Worm (Caenorhabditis elegans) whole organism, L3 larva: ENCODE data around the gene glna-2.

Source experiments
- R02D3.7 ChIP-seq: fragments of 150-350 bp; optimal IDR thresholded peaks from 2 replicates; lab custom pipeline; 2014; ENCODE audit warnings: missing biosample characterization, missing genetic modification characterization
- ZK546.5 ChIP-seq: sonication (generic microtip); optimal IDR thresholded peaks from 2 replicates; lab custom pipeline; 2017; ENCODE audit warnings: missing biosample characterization, missing genetic modification characterization
- aly-2 ChIP-seq: fragments of 150-350 bp; optimal IDR thresholded peaks from 2 replicates; lab custom pipeline; 2014; ENCODE audit warnings: missing biosample characterization, missing genetic modification characterization
- ama-1 ChIP-seq: fragments of 150-350 bp; optimal IDR thresholded peaks from 2 replicates; lab custom pipeline; 2018
- ceh-16 ChIP-seq: sonication (generic microtip); optimal IDR thresholded peaks from 2 replicates; lab custom pipeline; 2017; ENCODE audit warnings: missing biosample characterization, missing genetic modification characterization
- ceh-28 ChIP-seq: fragments of 150-350 bp; optimal IDR thresholded peaks from 2 replicates; lab custom pipeline; 2014; ENCODE audit warnings: missing biosample characterization, missing genetic modification reagents, missing genetic modification characterization
- ceh-82 ChIP-seq: fragments of 150-350 bp; optimal IDR thresholded peaks from 2 replicates; lab custom pipeline; 2014; ENCODE audit warnings: missing biosample characterization, missing genetic modification characterization
- ceh-9 ChIP-seq: sonication (generic microtip); optimal IDR thresholded peaks from 2 replicates; lab custom pipeline; 2018; ENCODE audit warnings: missing biosample characterization, missing genetic modification characterization
- daf-12 ChIP-seq: fragments of 150-350 bp; optimal IDR thresholded peaks from 2 replicates; lab custom pipeline; 2014; ENCODE audit warnings: missing biosample characterization, missing genetic modification reagents, missing genetic modification characterization
- egl-27 ChIP-seq: sonication (generic microtip); optimal IDR thresholded peaks from 4 replicates; lab custom pipeline; 2017; ENCODE audit warnings: missing biosample characterization, missing genetic modification reagents, missing genetic modification characterization
- egl-5 ChIP-seq: fragments of 150-350 bp; optimal IDR thresholded peaks from 2 replicates; lab custom pipeline; 2017; ENCODE audit warnings: missing biosample characterization, missing genetic modification reagents, missing genetic modification characterization, inconsistent platforms
- elt-1 ChIP-seq: fragments of 150-350 bp; optimal IDR thresholded peaks from 2 replicates; lab custom pipeline; 2014; ENCODE audit warnings: missing biosample characterization, missing genetic modification characterization
- elt-2 ChIP-seq: sonication (generic microtip); optimal IDR thresholded peaks from 2 replicates; lab custom pipeline; 2016; ENCODE audit warnings: missing genetic modification reagents, mild to moderate bottlenecking, missing genetic modification characterization, missing compliant biosample characterization
- eor-1 ChIP-seq, 2 experiments: fragments of 150-350 bp; optimal IDR thresholded peaks; 2 replicates each; lab custom pipeline; 2014 to 2018; ENCODE audit warnings: missing biosample characterization in 2 of 2, missing genetic modification characterization in 2 of 2
- fkh-10 ChIP-seq: sonication (generic microtip); optimal IDR thresholded peaks from 2 replicates; lab custom pipeline; 2017; ENCODE audit warnings: missing biosample characterization, missing genetic modification reagents, missing genetic modification characterization
- fos-1 ChIP-seq: fragments of 150-350 bp; optimal IDR thresholded peaks from 2 replicates; lab custom pipeline; 2014; ENCODE audit warnings: missing biosample characterization, missing genetic modification characterization
- hmg-11 ChIP-seq: sonication (generic microtip); optimal IDR thresholded peaks from 2 replicates; lab custom pipeline; 2016; ENCODE audit warnings: missing genetic modification characterization, missing compliant biosample characterization
- jun-1 ChIP-seq: fragments of 150-350 bp; optimal IDR thresholded peaks from 2 replicates; lab custom pipeline; 2014; ENCODE audit warnings: missing biosample characterization, missing genetic modification reagents, missing genetic modification characterization
- lin-15B ChIP-seq: fragments of 150-350 bp; optimal IDR thresholded peaks from 2 replicates; lab custom pipeline; 2014; ENCODE audit warnings: missing biosample characterization, missing genetic modification characterization
- lsy-12 ChIP-seq: sonication (generic microtip); optimal IDR thresholded peaks from 2 replicates; lab custom pipeline; 2016; ENCODE audit warnings: mild to moderate bottlenecking, missing genetic modification characterization, missing compliant biosample characterization
- nfya-1 ChIP-seq: sonication (generic microtip); optimal IDR thresholded peaks from 2 replicates; lab custom pipeline; 2017; ENCODE audit warnings: missing genetic modification characterization, mild to moderate bottlenecking, missing compliant biosample characterization, antibody characterized with exemption, moderate library complexity; ENCODE audit not compliant: insufficient read depth
- nhr-11 ChIP-seq: fragments of 150-350 bp; optimal IDR thresholded peaks from 2 replicates; lab custom pipeline; 2014; ENCODE audit warnings: missing biosample characterization, missing genetic modification characterization
- nhr-23 ChIP-seq: fragments of 150-350 bp; optimal IDR thresholded peaks from 2 replicates; lab custom pipeline; 2014; ENCODE audit warnings: missing biosample characterization, missing genetic modification reagents, missing genetic modification characterization
- nhr-237 ChIP-seq: fragments of 150-350 bp; optimal IDR thresholded peaks from 2 replicates; lab custom pipeline; 2014; ENCODE audit warnings: missing biosample characterization, missing genetic modification characterization
- nhr-25 ChIP-seq: sonication (generic microtip); optimal IDR thresholded peaks from 2 replicates; lab custom pipeline; 2017; ENCODE audit warnings: missing biosample characterization, missing genetic modification characterization
- nhr-43 ChIP-seq: sonication (generic microtip); optimal IDR thresholded peaks from 2 replicates; lab custom pipeline; 2016; ENCODE audit warnings: mild to moderate bottlenecking, missing genetic modification characterization, missing compliant biosample characterization; ENCODE audit not compliant: poor library complexity, severe bottlenecking
- nhr-67 ChIP-seq: fragments of 150-350 bp; optimal IDR thresholded peaks from 2 replicates; lab custom pipeline; 2014; ENCODE audit warnings: missing biosample characterization, missing genetic modification characterization
- nhr-77 ChIP-seq: fragments of 150-350 bp; optimal IDR thresholded peaks from 2 replicates; lab custom pipeline; 2014; ENCODE audit warnings: missing biosample characterization, missing genetic modification characterization
- pha-4 ChIP-seq: fragments of 150-350 bp; optimal IDR thresholded peaks from 2 replicates; lab custom pipeline; 2014; ENCODE audit warnings: missing biosample characterization, missing genetic modification reagents, missing genetic modification characterization
- pqm-1 ChIP-seq: fragments of 150-350 bp; optimal IDR thresholded peaks from 2 replicates; lab custom pipeline; 2017; ENCODE audit warnings: missing biosample characterization, missing genetic modification characterization, inconsistent platforms
- sea-2 ChIP-seq: fragments of 150-350 bp; sonication (generic microtip); optimal IDR thresholded peaks from 4 replicates; lab custom pipeline; 2014; ENCODE audit warnings: missing biosample characterization, missing genetic modification reagents, missing genetic modification characterization
- skn-1 ChIP-seq: fragments of 150-350 bp; optimal IDR thresholded peaks from 2 replicates; lab custom pipeline; 2014; ENCODE audit warnings: missing biosample characterization, missing genetic modification characterization
- snpc-4 ChIP-seq: fragments of 150-350 bp; optimal IDR thresholded peaks from 2 replicates; lab custom pipeline; 2014; ENCODE audit warnings: missing biosample characterization, missing genetic modification characterization
- tbx-2 ChIP-seq: sonication (generic microtip); optimal IDR thresholded peaks from 2 replicates; lab custom pipeline; 2016; ENCODE audit warnings: mild to moderate bottlenecking, missing genetic modification characterization, missing compliant biosample characterization
- unc-39 ChIP-seq: sonication (generic microtip); optimal IDR thresholded peaks from 4 replicates; lab custom pipeline; 2017; ENCODE audit warnings: missing biosample characterization, missing genetic modification characterization
- zag-1 ChIP-seq: fragments of 150-350 bp; optimal IDR thresholded peaks from 2 replicates; lab custom pipeline; 2014; ENCODE audit warnings: missing biosample characterization, missing genetic modification characterization
- ztf-11 ChIP-seq: fragments of 150-350 bp; optimal IDR thresholded peaks from 2 replicates; lab custom pipeline; 2014; ENCODE audit warnings: missing biosample characterization, missing genetic modification characterization
- ztf-4 ChIP-seq: fragments of 150-350 bp; optimal IDR thresholded peaks from 2 replicates; lab custom pipeline; 2014; ENCODE audit warnings: missing biosample characterization, missing genetic modification characterization

The glna-2 gene

DNA sequence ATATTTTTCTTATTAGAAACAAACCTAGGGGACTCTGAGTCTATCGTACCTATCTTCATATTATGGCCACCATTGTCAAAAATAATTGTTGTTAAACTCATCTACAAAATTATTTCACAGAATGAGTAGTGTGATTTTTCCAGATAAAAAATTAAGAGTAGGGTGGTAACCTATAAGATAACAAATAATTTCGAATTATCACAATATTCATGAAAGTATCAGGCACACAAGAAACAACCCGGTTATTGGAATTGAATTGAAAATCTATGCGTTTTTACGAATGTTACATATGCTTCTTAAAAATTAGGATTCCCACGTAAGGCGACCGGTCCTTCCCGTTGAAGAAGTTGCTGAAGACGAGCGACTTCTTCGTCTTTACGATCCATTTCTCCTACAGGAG lies 28.8 kb downstream of the glna-2 start, which contains the start of gene arp-6:
TSS of gene arp-6 (minus strand) at position 101 of the 400 bp plus-strand sequence.
- TF ChIP-seq nhr-237 (tag; lab: Kevin White, UChicago): no peak
- TF ChIP-seq nfya-1: no peak
- no peak for TF ChIP-seq nhr-11
- no peak for TF ChIP-seq ZK546.5 (tag; lab: Kevin White, UChicago)
- no peak for TF ChIP-seq nhr-67
- no peak for TF ChIP-seq hmg-11
- TF ChIP-seq R02D3.7: no peak
- no peak for TF ChIP-seq fos-1 (tag; lab: Kevin White, UChicago)

DNA sequence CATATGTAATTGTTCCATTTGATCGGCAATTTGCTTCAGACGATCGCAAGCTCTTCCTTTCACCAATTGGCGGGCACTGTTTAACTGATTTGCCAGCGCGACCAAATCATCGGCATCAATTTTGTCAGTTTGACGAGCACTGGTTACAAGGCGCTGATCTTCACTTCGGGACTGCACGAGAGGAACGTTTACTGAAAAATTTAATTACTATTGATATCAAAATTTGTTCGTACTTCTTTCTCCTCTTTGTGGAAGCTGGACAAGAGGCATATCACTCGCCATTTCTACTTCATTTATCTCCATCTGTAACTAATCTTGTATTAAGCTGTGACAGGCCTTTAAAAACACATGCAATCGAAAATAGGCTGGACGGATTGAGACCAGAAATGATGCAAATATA lies 29.4 kb downstream of the glna-2 start, which contains the start of gene C08B11.9:
TSS of gene C08B11.9 (minus strand) at position 307 of the 400 bp plus-strand sequence.
- no peak for TF ChIP-seq nhr-23 (tag; lab: Kevin White, UChicago)
- TF ChIP-seq tbx-2 (tag; lab: Kevin White, UChicago): no peak
- TF ChIP-seq nhr-237 (tag; lab: Kevin White, UChicago): no peak

DNA sequence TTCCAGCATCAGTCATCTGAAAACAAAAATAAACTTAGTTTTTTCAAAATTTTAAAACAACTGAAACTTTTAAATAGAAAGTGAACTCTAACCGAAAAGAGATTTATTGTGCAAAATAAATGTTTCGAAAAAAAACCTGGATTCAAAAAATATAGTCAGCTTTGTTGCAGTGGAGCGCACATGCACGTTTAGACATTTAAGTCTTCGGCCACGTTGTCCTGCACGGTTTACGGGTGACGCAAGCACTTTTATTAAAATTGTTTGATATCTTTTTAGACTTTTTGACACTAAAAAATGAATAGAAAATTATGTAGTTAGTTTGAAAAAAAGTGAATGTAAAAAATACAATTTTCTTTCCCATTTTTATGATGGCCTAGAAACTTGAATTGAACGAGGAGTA lies 31.0 kb downstream of the glna-2 start, which contains the start of the genes ubh-4 and algn-6:
TSS of gene ubh-4 (minus strand) at position 182 of the 400 bp plus-strand sequence.
TSS of gene algn-6 (plus strand) at position 387 of the 400 bp plus-strand sequence.
- TF ChIP-seq elt-1 (no peak), nhr-67 (no peak), nhr-25 (peak; percentile 43), ceh-82 (no peak), lsy-12 (tag; lab: Kevin White, UChicago) (no peak), pqm-1 (tag; lab: Kevin White, UChicago) (peak; percentile 15), ceh-9 (tag; lab: Kevin White, UChicago) (no peak), pha-4 (tag; lab: Kevin White, UChicago) (peak; percentile 78), lin-15B (tag; lab: Kevin White, UChicago) (peak; percentile 89), unc-39 (tag; lab: Kevin White, UChicago) (no peak), elt-2 (tag; lab: Kevin White, UChicago) (peak; percentile 34), daf-12 (tag; lab: Kevin White, UChicago) (no peak), hmg-11 (no peak), ceh-16 (tag; lab: Kevin White, UChicago) (no peak), egl-27 (no peak), nhr-77 (tag; lab: Kevin White, UChicago) (no peak), ama-1 (lab: Kevin White, UChicago) (no peak), snpc-4 (tag; lab: Kevin White, UChicago) (peak; percentile 75), tbx-2 (tag; lab: Kevin White, UChicago) (no peak), sea-2 (GFP tag; lab: Kevin White, UChicago) (no peak), nhr-23 (tag; lab: Kevin White, UChicago) (peak; percentile 50), ceh-28 (no peak), nfya-1 (peak; percentile 72), nhr-43 (tag; lab: Kevin White, UChicago) (peak; percentile 75), jun-1 (tag; lab: Kevin White, UChicago) (no peak), R02D3.7 (no peak), eor-1 (tag; optimal IDR thresholded peaks at IDR 0.05; lab: Kevin White, UChicago) (no peak), ZK546.5 (tag; lab: Kevin White, UChicago) (no peak), fkh-10 (no peak), ztf-4 (tag; lab: Kevin White, UChicago) (no peak), ztf-11 (tag; lab: Kevin White, UChicago) (no peak), zag-1 (tag; lab: Kevin White, UChicago) (no peak)

DNA sequence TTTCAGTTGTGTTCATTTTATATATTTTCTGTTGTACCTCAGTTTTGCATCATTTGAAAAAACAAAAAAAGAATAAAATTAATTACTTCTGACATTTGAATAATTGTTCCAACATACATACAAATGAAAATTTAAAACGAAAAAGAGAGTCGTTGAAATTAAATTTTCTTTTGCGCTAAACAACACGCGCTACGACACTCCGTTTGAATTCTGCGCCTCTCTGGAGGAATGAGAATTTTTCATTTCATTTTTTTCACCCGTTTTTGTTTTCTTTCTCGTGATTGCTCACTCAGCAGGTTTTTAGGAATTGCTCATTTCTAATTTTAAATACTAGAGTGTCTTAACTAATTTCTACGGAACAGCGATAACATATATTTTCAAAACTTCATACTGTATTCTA lies 33.2 kb downstream of the glna-2 start:
- TF ChIP-seq ztf-4 (tag; lab: Kevin White, UChicago): no peak
- peak; percentile 29 for TF ChIP-seq snpc-4 (tag; lab: Kevin White, UChicago)
- TF ChIP-seq nhr-23 (tag; lab: Kevin White, UChicago): peak; percentile 28
- TF ChIP-seq egl-27: no peak
- peak; percentile 26 for TF ChIP-seq egl-5
- peak; percentile 53 for TF ChIP-seq nfya-1
- no peak for TF ChIP-seq aly-2
- TF ChIP-seq lin-15B (tag; lab: Kevin White, UChicago): peak; percentile 84
- TF ChIP-seq fkh-10: no peak
- no peak for TF ChIP-seq skn-1
- TF ChIP-seq ceh-9 (tag; lab: Kevin White, UChicago): no peak
- TF ChIP-seq pha-4 (tag; lab: Kevin White, UChicago): peak; percentile 79
- no peak for TF ChIP-seq R02D3.7
- no peak for TF ChIP-seq nhr-11
- no peak for TF ChIP-seq elt-1
- no peak for TF ChIP-seq elt-2 (tag; lab: Kevin White, UChicago)
